Worm (Caenorhabditis elegans) whole organism, midembryonic: ENCODE results near the gene F17C11.22.

ENCODE experiments used
- T22C8.4 ChIP-seq: fragments of 200-800 bp; sonication (Bioruptor generic); IDR thresholded peaks from 2 replicates; pipeline ENCODE4 v1.3.6; 2022; ENCODE audit warnings: missing genetic modification characterization, missing compliant biosample characterization
- cog-1 ChIP-seq: sonication (generic microtip); optimal IDR thresholded peaks from 2 replicates; lab custom pipeline; 2016; ENCODE audit warnings: missing genetic modification characterization, missing compliant biosample characterization
- flt-1 ChIP-seq: fragments of 200-800 bp; sonication (Bioruptor generic); IDR thresholded peaks from 2 replicates; pipeline ENCODE4 v1.3.6; 2022; ENCODE audit warnings: missing genetic modification characterization, missing compliant biosample characterization
- klf-2 ChIP-seq: fragments of 200-800 bp; sonication (Bioruptor generic); conservative IDR thresholded peaks from 2 replicates; pipeline ENCODE4 v1.3.6; 2022; ENCODE audit warnings: missing genetic modification reagents, missing genetic modification characterization, missing compliant biosample characterization
- med-1 ChIP-seq: sonication (generic microtip); optimal IDR thresholded peaks from 2 replicates; lab custom pipeline; 2017; ENCODE audit warnings: missing genetic modification characterization, mild to moderate bottlenecking, missing compliant biosample characterization, antibody characterized with exemption, missing genetic modification reagents; ENCODE audit not compliant: insufficient read depth
- ref-1 ChIP-seq: fragments of 200-800 bp; sonication (Bioruptor generic); conservative IDR thresholded peaks from 2 replicates; pipeline ENCODE4 v1.3.6; 2022; ENCODE audit warnings: missing genetic modification reagents, missing genetic modification characterization, missing compliant biosample characterization
- tab-1 ChIP-seq: fragments of 200-800 bp; sonication (Bioruptor generic); IDR thresholded peaks from 2 replicates; pipeline ENCODE4 v1.3.6; 2022; ENCODE audit warnings: missing genetic modification characterization, missing compliant biosample characterization
- ztf-23 ChIP-seq: fragments of 200-800 bp; sonication (Bioruptor generic); IDR thresholded peaks from 2 replicates; pipeline ENCODE4 v1.3.6; 2022; ENCODE audit warnings: missing genetic modification reagents, missing genetic modification characterization, missing compliant biosample characterization
- ztf-29 ChIP-seq: fragments of 200-800 bp; sonication (Bioruptor generic); IDR thresholded peaks from 2 replicates; pipeline ENCODE4 v1.3.6; 2022; ENCODE audit warnings: missing genetic modification reagents, missing genetic modification characterization, missing compliant biosample characterization

DNA sequence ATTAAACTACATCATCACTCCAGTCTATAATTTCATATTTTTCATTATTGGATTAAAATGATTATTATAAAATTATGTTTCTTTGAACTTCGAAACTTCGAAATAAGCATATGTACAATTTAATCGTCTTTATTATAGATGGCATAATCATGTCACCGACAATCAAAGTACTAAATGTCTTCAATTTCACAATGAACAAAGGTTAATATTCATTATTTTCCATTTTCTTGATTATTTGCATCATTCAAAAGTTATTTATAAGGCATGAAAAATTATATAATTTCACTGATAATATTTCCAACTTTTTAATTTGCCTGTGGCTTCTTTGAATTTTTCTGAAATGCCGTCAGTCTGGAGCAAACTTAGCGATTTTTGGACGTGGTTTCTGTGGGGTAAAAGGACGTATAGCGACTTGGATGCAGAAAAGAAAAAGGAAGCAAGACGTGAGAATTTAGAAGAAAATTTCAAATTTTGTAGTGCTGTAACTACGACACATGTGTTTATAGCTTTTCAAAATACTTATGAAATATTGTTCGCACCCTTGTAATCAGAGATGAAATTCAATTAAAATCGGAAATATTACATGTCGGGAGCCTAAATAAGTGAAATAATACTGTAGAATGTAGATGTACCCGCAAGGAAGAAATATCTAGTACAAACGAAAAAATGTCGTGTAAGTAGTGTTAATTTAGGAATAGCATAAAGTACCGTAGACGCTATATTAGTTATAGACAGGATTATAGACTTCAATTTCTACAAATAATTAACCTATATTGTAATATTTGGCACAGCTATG, 14.1 kb downstream of the F17C11.22 start, which contains the start of gene F17C11.13:
- TF ChIP-seq tab-1 (GFP tag; lab: Robert Waterston, UW) = no peak
- TF ChIP-seq klf-2 = no peak
- TF ChIP-seq flt-1 (GFP tag; lab: Robert Waterston, UW) = no peak
- TF ChIP-seq ztf-29 (GFP tag; lab: Robert Waterston, UW) = no peak
- TF ChIP-seq T22C8.4 (GFP tag; lab: Robert Waterston, UW) = no peak
- TF ChIP-seq med-1 (GFP tag; lab: Kevin White, UChicago) = no peak
- TF ChIP-seq ref-1 (GFP tag; lab: Robert Waterston, UW) = no peak
- no peak for TF ChIP-seq cog-1 (tag; lab: Kevin White, UChicago)
- no peak for TF ChIP-seq ztf-23 (GFP tag; lab: Robert Waterston, UW)
